Worm (Caenorhabditis elegans) whole organism, L4 larva: Measurements from ENCODE around the gene C52G5.2.

ENCODE experiments used
- D1046.2 ChIP-seq: fragments of 200-800 bp; sonication (Bioruptor generic); IDR thresholded peaks from 2 replicates; pipeline ENCODE4 v1.3.6; 2022; ENCODE audit warnings: missing genetic modification characterization, missing compliant biosample characterization
- F26F4.8 ChIP-seq: fragments of 200-800 bp; sonication (Bioruptor generic); conservative IDR thresholded peaks from 2 replicates; pipeline ENCODE4 v1.3.6; 2022; ENCODE audit warnings: missing genetic modification characterization, missing compliant biosample characterization
- F49E8.2 ChIP-seq: sonication (generic microtip); optimal IDR thresholded peaks from 2 replicates; lab custom pipeline; 2016; ENCODE audit warnings: missing compliant biosample characterization, mild to moderate bottlenecking, missing genetic modification characterization, borderline replicate concordance
- T20F7.1 ChIP-seq: fragments of 200-800 bp; sonication (Bioruptor generic); optimal IDR thresholded peaks from 2 replicates; lab custom pipeline; 2018; ENCODE audit warnings: mild to moderate bottlenecking, missing genetic modification characterization, missing compliant biosample characterization
- aha-1 ChIP-seq: fragments of 150-350 bp; peaks from one replicate; lab custom pipeline; 2014; ENCODE audit warnings: missing biosample characterization, missing genetic modification characterization
- arid-1 ChIP-seq: fragments of 200-800 bp; sonication (Bioruptor generic); conservative IDR thresholded peaks from 2 replicates; pipeline ENCODE4 v1.3.6; 2022; ENCODE audit warnings: missing genetic modification reagents, missing genetic modification characterization, missing compliant biosample characterization
- ceh-32 ChIP-seq: sonication (generic microtip); optimal IDR thresholded peaks from 2 replicates; lab custom pipeline; 2016; ENCODE audit warnings: mild to moderate bottlenecking, missing genetic modification characterization, missing compliant biosample characterization; ENCODE audit not compliant: poor library complexity
- ceh-62 ChIP-seq: sonication (generic microtip); optimal IDR thresholded peaks from 2 replicates; lab custom pipeline; 2017; ENCODE audit warnings: missing biosample characterization, missing genetic modification characterization
- daf-12 ChIP-seq: fragments of 150-350 bp; optimal IDR thresholded peaks from 2 replicates; lab custom pipeline; 2014; ENCODE audit warnings: missing biosample characterization, missing genetic modification reagents, missing genetic modification characterization
- daf-16 ChIP-seq, 3 experiments: sonication (generic microtip); optimal IDR thresholded peaks; 2 replicates each; lab custom pipeline; 2016 to 2017; ENCODE audit warnings: missing genetic modification characterization in 3 of 3, missing genetic modification reagents in 3 of 3, mild to moderate bottlenecking in 2 of 3, missing compliant biosample characterization in 2 of 3, missing biosample characterization in 1 of 3, moderate library complexity in 1 of 3
- daf-19 ChIP-seq: fragments of 200-800 bp; sonication (Bioruptor generic); conservative IDR thresholded peaks from 2 replicates; pipeline ENCODE4 v1.3.6; 2022; ENCODE audit warnings: missing genetic modification characterization, missing compliant biosample characterization
- dmd-6 ChIP-seq: fragments of 200-800 bp; sonication (Bioruptor generic); IDR thresholded peaks from 2 replicates; pipeline ENCODE4 v1.3.6; 2022; ENCODE audit warnings: missing genetic modification reagents, missing genetic modification characterization, missing compliant biosample characterization
- dve-1 ChIP-seq: sonication (generic microtip); optimal IDR thresholded peaks from 2 replicates; lab custom pipeline; 2017; ENCODE audit warnings: antibody characterized with exemption, mild to moderate bottlenecking, missing genetic modification characterization, missing compliant biosample characterization; ENCODE audit not compliant: insufficient read depth
- egl-43 ChIP-seq: fragments of 200-800 bp; sonication (Bioruptor generic); IDR thresholded peaks from 2 replicates; pipeline ENCODE4 v1.3.6; 2022; ENCODE audit warnings: missing genetic modification reagents, missing genetic modification characterization, missing compliant biosample characterization
- hlh-11 ChIP-seq: fragments of 200-800 bp; sonication (Bioruptor generic); optimal IDR thresholded peaks from 2 replicates; lab custom pipeline; 2018; ENCODE audit warnings: mild to moderate bottlenecking, missing genetic modification characterization, missing compliant biosample characterization
- jun-1 ChIP-seq: fragments of 150-350 bp; optimal IDR thresholded peaks from 2 replicates; lab custom pipeline; 2014; ENCODE audit warnings: missing biosample characterization, missing genetic modification reagents, missing genetic modification characterization
- lim-7 ChIP-seq: fragments of 200-800 bp; sonication (Bioruptor generic); IDR thresholded peaks from 2 replicates; pipeline ENCODE4 v1.3.6; 2022; ENCODE audit warnings: missing genetic modification characterization, missing compliant biosample characterization
- lin-38 ChIP-seq: fragments of 200-800 bp; sonication (Bioruptor generic); IDR thresholded peaks from 2 replicates; pipeline ENCODE4 v1.3.6; 2022; ENCODE audit warnings: missing genetic modification reagents, missing genetic modification characterization, missing compliant biosample characterization
- lin-39 ChIP-seq: fragments of 150-350 bp; optimal IDR thresholded peaks from 2 replicates; lab custom pipeline; 2014; ENCODE audit warnings: missing biosample characterization, missing genetic modification reagents, missing genetic modification characterization
- madf-5 ChIP-seq, 2 experiments: fragments of 200-800 bp; sonication (Bioruptor generic); IDR thresholded peaks; 2 replicates each; pipeline ENCODE4 v1.3.6; 2022; ENCODE audit warnings: missing compliant biosample characterization in 2 of 2, missing genetic modification characterization in 2 of 2
- mxl-2 ChIP-seq: fragments of 200-800 bp; sonication (Bioruptor generic); conservative IDR thresholded peaks from 2 replicates; pipeline ENCODE4 v1.3.6; 2022; ENCODE audit warnings: missing genetic modification reagents, missing genetic modification characterization, missing compliant biosample characterization
- mxl-3 ChIP-seq: fragments of 200-800 bp; sonication (Bioruptor generic); optimal IDR thresholded peaks from 2 replicates; lab custom pipeline; 2018; ENCODE audit warnings: mild to moderate bottlenecking, missing genetic modification characterization, missing compliant biosample characterization
- nhr-10 ChIP-seq: fragments of 150-350 bp; optimal IDR thresholded peaks from 2 replicates; lab custom pipeline; 2014; ENCODE audit warnings: missing biosample characterization, missing genetic modification characterization
- nhr-102 ChIP-seq: sonication (generic microtip); optimal IDR thresholded peaks from 2 replicates; lab custom pipeline; 2016; ENCODE audit warnings: mild to moderate bottlenecking, missing genetic modification characterization, moderate library complexity, missing compliant biosample characterization
- nhr-28 ChIP-seq: fragments of 150-350 bp; optimal IDR thresholded peaks from 2 replicates; lab custom pipeline; 2014; ENCODE audit warnings: missing biosample characterization, missing genetic modification characterization
- nhr-6 ChIP-seq: fragments of 150-350 bp; optimal IDR thresholded peaks from 2 replicates; lab custom pipeline; 2014; ENCODE audit warnings: missing biosample characterization, missing genetic modification characterization
- nhr-77 ChIP-seq: fragments of 150-350 bp; optimal IDR thresholded peaks from 2 replicates; lab custom pipeline; 2014; ENCODE audit warnings: missing biosample characterization, missing genetic modification characterization
- pha-4 ChIP-seq, 2 experiments: fragments of 150-350 bp in 1 of 2; fragments of 200-800 bp in 1 of 2; sonication (Bioruptor generic) in 1 of 2; IDR thresholded peaks in 1 of 2; optimal IDR thresholded peaks in 1 of 2; 2 replicates each; pipeline versions ENCODE4 v1.3.6 to Lab custom; 2014 to 2022; ENCODE audit warnings: missing genetic modification characterization in 2 of 2, missing genetic modification reagents in 2 of 2, missing biosample characterization in 1 of 2, missing compliant biosample characterization in 1 of 2
- php-3 ChIP-seq: fragments of 200-800 bp; sonication (Bioruptor generic); IDR thresholded peaks from 2 replicates; pipeline ENCODE4 v1.3.6; 2022; ENCODE audit warnings: missing genetic modification reagents, missing genetic modification characterization, missing compliant biosample characterization
- pqm-1 ChIP-seq: sonication (generic microtip); optimal IDR thresholded peaks from 2 replicates; lab custom pipeline; 2017; ENCODE audit warnings: missing biosample characterization, missing genetic modification characterization
- rbr-2 ChIP-seq: sonication (generic microtip); optimal IDR thresholded peaks from 2 replicates; lab custom pipeline; 2016; ENCODE audit warnings: missing genotype, missing genetic modification characterization, missing compliant biosample characterization
- saeg-2 ChIP-seq: fragments of 200-800 bp; sonication (Bioruptor generic); IDR thresholded peaks from 2 replicates; pipeline ENCODE4 v1.3.6; 2022; ENCODE audit warnings: missing genetic modification reagents, missing genetic modification characterization, missing compliant biosample characterization
- sdz-12 ChIP-seq: fragments of 200-800 bp; sonication (Bioruptor generic); optimal IDR thresholded peaks from 2 replicates; lab custom pipeline; 2018; ENCODE audit warnings: mild to moderate bottlenecking, missing genetic modification characterization, missing compliant biosample characterization
- set-16 ChIP-seq: fragments of 200-800 bp; sonication (Bioruptor generic); IDR thresholded peaks from 2 replicates; pipeline ENCODE4 v1.3.6; 2022; ENCODE audit warnings: missing genetic modification reagents, missing genetic modification characterization, missing compliant biosample characterization
- spr-3 ChIP-seq: fragments of 200-800 bp; sonication (Bioruptor generic); optimal IDR thresholded peaks from 2 replicates; lab custom pipeline; 2018; ENCODE audit warnings: mild to moderate bottlenecking, missing genetic modification characterization, missing compliant biosample characterization
- unc-62 ChIP-seq, 3 experiments: fragments of 150-350 bp in 1 of 3; sonication (generic microtip); optimal IDR thresholded peaks in 2 of 3; peaks in 1 of 3; 1 replicate in 1 of 3; 2 replicates in 2 of 3; lab custom pipeline; 2014 to 2017; ENCODE audit warnings: missing biosample characterization in 3 of 3, missing genetic modification characterization in 3 of 3, missing genetic modification reagents in 3 of 3, missing genotype in 1 of 3
- zip-11 ChIP-seq: fragments of 200-800 bp; sonication (Bioruptor generic); IDR thresholded peaks from 2 replicates; pipeline ENCODE4 v1.3.6; 2022; ENCODE audit warnings: missing genetic modification characterization, missing compliant biosample characterization
- zip-2 ChIP-seq: fragments of 150-350 bp; optimal IDR thresholded peaks from 2 replicates; lab custom pipeline; 2014; ENCODE audit warnings: missing biosample characterization, missing genetic modification characterization
- ztf-7 ChIP-seq: fragments of 150-350 bp; optimal IDR thresholded peaks from 2 replicates; lab custom pipeline; 2014; ENCODE audit warnings: missing biosample characterization, missing genetic modification characterization

C52G5.2 gene

DNA sequence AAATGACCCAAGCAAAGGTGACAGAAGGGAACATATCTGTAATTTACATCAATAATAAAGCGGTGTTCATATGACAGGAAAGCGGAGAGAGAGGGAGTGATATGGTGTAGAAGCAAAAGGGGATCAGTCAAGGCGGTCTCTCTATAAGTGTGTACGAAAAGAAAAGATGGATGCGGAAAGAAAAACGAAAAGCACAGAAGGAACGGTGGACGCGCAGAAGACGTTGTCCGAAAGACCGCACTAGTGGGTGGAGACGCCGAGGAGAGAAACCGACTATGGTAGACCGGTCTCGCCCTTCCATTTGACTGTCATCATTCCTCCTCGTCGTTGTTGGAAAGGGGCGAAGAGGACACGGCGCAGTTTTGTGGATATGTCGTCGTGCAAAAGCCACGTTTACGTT, at the start of gene C52G5.2:
C52G5.2 (plus strand) TSS at position 301 of the 400 bp plus-strand sequence.
- TF ChIP-seq zip-11 (GFP tag; lab: Robert Waterston, UW) (no peak), set-16 (GFP tag; lab: Robert Waterston, UW) (0 out of 2 replicates have a peak, but pooled peaks have one; percentile 7)

ce11 chrX:12793796-12794195, 49.3 kb upstream of the C52G5.2 start, which contains the start of gene abf-6:
Gene abf-6, plus strand, starts transcription at chrX:12794118.
- TF ChIP-seq sdz-12 (GFP tag; lab: Kevin White, UChicago) (no peak), D1046.2 (GFP tag; lab: Robert Waterston, UW) (no peak), ceh-32 (no peak), lin-38 (GFP tag; lab: Robert Waterston, UW) (no peak), daf-19 (GFP tag; lab: Robert Waterston, UW) (no peak)

- TF ChIP-seq nhr-102 (tag; lab: Kevin White, UChicago) (no peak), unc-62 (GFP tag; optimal IDR thresholded peaks at IDR 0.05 in 1 of 2; lab: Kevin White, UChicago) (peak in 1 of 2 experiments; percentile 92), unc-62 (tag; optimal IDR thresholded peaks at IDR 0.05; lab: Kevin White, UChicago) (no peak), aha-1 (tag; lab: Kevin White, UChicago) (peak; percentile 66)
- TF ChIP-seq, all 104 proteins: peak for 2
Observed at ce11 chrX:12799831-12800230, 43.3 kb upstream of the C52G5.2 start.

ce11 chrX:12806926-12807325, 36.2 kb upstream of the C52G5.2 start:
- TF ChIP-seq daf-16 (GFP tag; optimal IDR thresholded peaks at IDR 0.05; lab: Kevin White, UChicago) = no peak
- TF ChIP-seq daf-16 (tag; optimal IDR thresholded peaks at IDR 0.05; lab: Kevin White, UChicago) = peak; percentile 75
- peak; percentile 75 for TF ChIP-seq nhr-77 (tag; lab: Kevin White, UChicago)
- TF ChIP-seq dve-1 (tag; lab: Kevin White, UChicago) = peak; percentile 49
- TF ChIP-seq nhr-28 (tag; lab: Kevin White, UChicago) = peak; percentile 73
- TF ChIP-seq rbr-2 (tag; lab: Kevin White, UChicago) = no peak
- TF ChIP-seq hlh-11 = peak; percentile 31
- peak; percentile 83 for TF ChIP-seq pqm-1 (tag; lab: Kevin White, UChicago)
- TF ChIP-seq spr-3 = no peak
- no peak for TF ChIP-seq zip-2
- TF ChIP-seq php-3 (GFP tag; lab: Robert Waterston, UW) = peak; percentile 87
- TF ChIP-seq aha-1 (tag; lab: Kevin White, UChicago) = peak; percentile 6
- TF ChIP-seq dmd-6 (GFP tag; lab: Robert Waterston, UW) = peak; percentile 50; the same call in 1 of the 2 replicates
- TF ChIP-seq, all 104 proteins: peak for 9

ce11 chrX:12808085-12808922, 34.8 kb upstream of the C52G5.2 start, which contains the start of gene nhr-27:
Gene nhr-27, minus strand, starts transcription at chrX:12808318.
- TF ChIP-seq nhr-6 (tag; lab: Kevin White, UChicago) (no peak), saeg-2 (no peak), ztf-7 (no peak), mxl-3 (GFP tag; lab: Kevin White, UChicago) (no peak), lin-39 (tag; lab: Kevin White, UChicago) (no peak), ceh-62 (tag; lab: Kevin White, UChicago) (no peak), ceh-32 (no peak), set-16 (GFP tag; lab: Robert Waterston, UW) (no peak), T20F7.1 (GFP tag; lab: Kevin White, UChicago) (no peak), egl-43 (GFP tag; lab: Robert Waterston, UW) (no peak), unc-62 (GFP tag; optimal IDR thresholded peaks at IDR 0.05 in 1 of 2; lab: Kevin White, UChicago) (peak in 1 of 2 experiments; percentile 91), unc-62 (tag; optimal IDR thresholded peaks at IDR 0.05; lab: Kevin White, UChicago) (no peak), aha-1 (tag; lab: Kevin White, UChicago) (peak; percentile 71), php-3 (GFP tag; lab: Robert Waterston, UW) (no peak), lim-7 (GFP tag; lab: Robert Waterston, UW) (no peak), F49E8.2 (tag; lab: Kevin White, UChicago) (no peak), mxl-2 (GFP tag; lab: Robert Waterston, UW) (no peak), jun-1 (no peak), dmd-6 (GFP tag; lab: Robert Waterston, UW) (peak; percentile 27), nhr-10 (tag; lab: Kevin White, UChicago) (no peak), F26F4.8 (GFP tag; lab: Robert Waterston, UW) (no peak), madf-5 (GFP tag; IDR thresholded peaks at IDR 0.05; lab: Robert Waterston, UW) (no peak), arid-1 (GFP tag; lab: Robert Waterston, UW) (no peak), hlh-11 (no peak), daf-12 (tag; lab: Kevin White, UChicago) (no peak), pha-4 (GFP tag; IDR thresholded peaks at IDR 0.05; lab: Robert Waterston, UW) (no peak), pha-4 (tag; optimal IDR thresholded peaks at IDR 0.05; lab: Kevin White, UChicago) (no peak)
